Fruit fly (Drosophila melanogaster): ENCODE results near the gene CG2004.

The CG2004 gene

dm6 chrX:8720213-8720612 is 5.5 kb upstream of the CG2004 start, which contains the start of gene CG1789 (continued):
- TF ChIP-seq CoRest (tag; optimal IDR thresholded peaks at IDR 0.05) (peak; percentile 33), Max (GFP tag; optimal IDR thresholded peaks at IDR 0.05) (peak; percentile 71), lbe (GFP tag; optimal IDR thresholded peaks at IDR 0.05) (no peak), CG6854 (GFP tag; optimal IDR thresholded peaks at IDR 0.05) (no peak), slbo (GFP tag; IDR thresholded peaks at IDR 0.05) (peak; percentile 44; the same call in 1 of the 2 replicates), Lpt (GFP tag; optimal IDR thresholded peaks at IDR 0.05) (no peak), ac (GFP tag; optimal IDR thresholded peaks at IDR 0.05) (no peak), bigmax (GFP tag; optimal IDR thresholded peaks at IDR 0.05) (no peak), NfI (GFP tag; optimal IDR thresholded peaks at IDR 0.05) (no peak), CG12659 (GFP tag; optimal IDR thresholded peaks at IDR 0.05) (peak; percentile 31), aop (GFP tag; IDR thresholded peaks at IDR 0.05) (no peak), ham (GFP tag; IDR thresholded peaks at IDR 0.05) (no peak), CG14667 (GFP tag; IDR thresholded peaks at IDR 0.05) (no peak), CG1603 (tag; optimal IDR thresholded peaks at IDR 0.05) (peak; percentile 61), dysf (GFP tag; IDR thresholded peaks at IDR 0.05) (0 out of 3 replicates have a peak, but pooled peaks have one; percentile 30), Dip2 (GFP tag; IDR thresholded peaks at IDR 0.05) (no peak), Med (GFP tag) (peak; percentile 78), Mrtf (GFP tag; IDR thresholded peaks at IDR 0.05) (no peak), CG8290 (GFP tag; optimal IDR thresholded peaks at IDR 0.05) (no peak), CG8290 (tag; optimal IDR thresholded peaks at IDR 0.05) (no peak), Atf-2 (GFP tag; optimal IDR thresholded peaks at IDR 0.05) (no peak), B-H1 (GFP tag; IDR thresholded peaks at IDR 0.05) (no peak), Ravus (GFP tag; IDR thresholded peaks at IDR 0.05) (no peak), Xrp1 (GFP tag; IDR thresholded peaks at IDR 0.05) (peak; percentile 30; the same call in 1 of the 2 replicates), exex (tag; optimal IDR thresholded peaks at IDR 0.05) (no peak), CG1792 (GFP tag; optimal IDR thresholded peaks at IDR 0.05) (no peak), mirr (GFP tag; optimal IDR thresholded peaks at IDR 0.05) (no peak), dmrt11E (tag; optimal IDR thresholded peaks at IDR 0.05) (peak; percentile 6), CG7271 (tag; optimal IDR thresholded peaks at IDR 0.05) (no peak), CG12219 (GFP tag; optimal IDR thresholded peaks at IDR 0.05) (no peak), CG4730 (GFP tag; IDR thresholded peaks at IDR 0.05) (no peak), chinmo (GFP tag; IDR thresholded peaks at IDR 0.05; ENCODE audit: partially characterized antibody) (peak; percentile 84), cad (GFP tag; optimal IDR thresholded peaks at IDR 0.05) (no peak), CG13624 (GFP tag; optimal IDR thresholded peaks at IDR 0.05) (peak; percentile 16), CG15601 (tag; optimal IDR thresholded peaks at IDR 0.05) (no peak), CG5953 (GFP tag; IDR thresholded peaks at IDR 0.05) (no peak), CG6791 (GFP tag; IDR thresholded peaks at IDR 0.05; ENCODE audit: partially characterized antibody) (peak; percentile 84), pnt (GFP tag; optimal IDR thresholded peaks at IDR 0.05) (no peak), HmgD (GFP tag; optimal IDR thresholded peaks at IDR 0.05) (peak; percentile 46), CG4282 (GFP tag; optimal IDR thresholded peaks at IDR 0.05) (no peak), gfzf (GFP tag; optimal IDR thresholded peaks at IDR 0.05) (peak; percentile 47), so (GFP tag; IDR thresholded peaks at IDR 0.05) (no peak), Adf1 (GFP tag; IDR thresholded peaks at IDR 0.05) (peak; percentile 15; the same call in 1 of the 2 replicates), sisA (GFP tag; IDR thresholded peaks at IDR 0.05) (0 out of 2 replicates have a peak, but pooled peaks have one; percentile 18), CG18764 (GFP tag; optimal IDR thresholded peaks at IDR 0.05) (no peak), lov (optimal IDR thresholded peaks at IDR 0.05) (no peak), lov (GFP tag; IDR thresholded peaks at IDR 0.05) (no peak), danr (GFP tag; IDR thresholded peaks at IDR 0.05) (no peak), fd102C (GFP tag; optimal IDR thresholded peaks at IDR 0.05) (no peak), toy (GFP tag; IDR thresholded peaks at IDR 0.05) (no peak), ind (GFP tag; optimal IDR thresholded peaks at IDR 0.05) (peak; percentile 9), CG12236 (GFP tag; optimal IDR thresholded peaks at IDR 0.05) (no peak), sob (GFP tag; IDR thresholded peaks at IDR 0.05) (peak; percentile 38; the same call in 1 of the 2 replicates)

Measured in whole organism, embryonic.